Fruit fly (Drosophila melanogaster): ENCODE results near the gene tay.

DNA sequence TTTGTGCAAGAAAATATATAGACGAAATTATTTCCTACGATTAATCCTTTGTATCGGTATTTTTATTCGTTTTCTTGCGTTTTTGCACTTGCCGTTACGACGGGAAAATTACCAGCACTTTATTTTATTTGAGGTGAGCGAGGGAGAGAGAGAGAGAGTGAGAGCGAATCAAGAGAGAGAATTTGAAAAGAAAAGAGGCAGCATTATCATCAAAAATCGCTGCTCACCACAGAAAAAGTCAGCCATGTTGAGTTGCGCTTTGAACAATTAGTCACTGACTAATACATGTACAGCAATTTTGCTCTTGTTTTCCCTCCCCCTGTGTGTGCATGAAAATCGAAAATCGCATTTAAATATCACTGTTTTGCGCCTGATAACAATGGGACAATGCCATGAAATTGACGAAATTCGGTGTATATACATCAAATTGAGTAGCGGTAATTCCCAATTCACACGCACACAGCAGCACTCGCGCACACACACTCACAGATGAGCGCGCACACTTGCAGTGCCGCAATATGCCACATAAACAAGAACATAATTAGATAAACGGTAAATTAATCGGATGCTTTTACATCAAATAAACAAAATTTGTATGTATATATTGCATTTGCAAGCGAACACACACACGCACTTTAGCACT lies 52.4 kb downstream of the tay start:
- TF ChIP-seq bab1 (GFP tag; optimal IDR thresholded peaks at IDR 0.05) (no peak), Mnt (GFP tag; optimal IDR thresholded peaks at IDR 0.05) (peak; percentile 43), kay (GFP tag; ENCODE audit: borderline replicate concordance) (peak; percentile 96), tj (GFP tag; optimal IDR thresholded peaks at IDR 0.05) (peak; percentile 80), CG14711 (tag; optimal IDR thresholded peaks at IDR 0.05) (no peak), Crg-1 (GFP tag; optimal IDR thresholded peaks at IDR 0.05) (no peak), CG5204 (GFP tag; optimal IDR thresholded peaks at IDR 0.05) (no peak), pad (GFP tag; optimal IDR thresholded peaks at IDR 0.05) (peak; percentile 74), cic (GFP tag; optimal IDR thresholded peaks at IDR 0.05) (no peak), Clk (GFP tag; optimal IDR thresholded peaks at IDR 0.05) (no peak)

All from whole organism, adult.